Worm (Caenorhabditis elegans) whole organism, L4 larva: ENCODE data around the gene glr-4.

ENCODE experiments used
- D1046.2 ChIP-seq: fragments of 200-800 bp; sonication (Bioruptor generic); IDR thresholded peaks from 2 replicates; pipeline ENCODE4 v1.3.6; 2022; ENCODE audit warnings: missing genetic modification characterization, missing compliant biosample characterization
- F26F4.8 ChIP-seq: fragments of 200-800 bp; sonication (Bioruptor generic); conservative IDR thresholded peaks from 2 replicates; pipeline ENCODE4 v1.3.6; 2022; ENCODE audit warnings: missing genetic modification characterization, missing compliant biosample characterization
- F49E8.2 ChIP-seq: sonication (generic microtip); optimal IDR thresholded peaks from 2 replicates; lab custom pipeline; 2016; ENCODE audit warnings: missing compliant biosample characterization, mild to moderate bottlenecking, missing genetic modification characterization, borderline replicate concordance
- T26A8.4 ChIP-seq: fragments of 200-800 bp; sonication (Bioruptor generic); IDR thresholded peaks from 2 replicates; pipeline ENCODE4 v1.3.6; 2022; ENCODE audit warnings: missing genetic modification characterization, missing compliant biosample characterization
- Y48G9A.11 ChIP-seq: fragments of 200-800 bp; sonication (Bioruptor generic); IDR thresholded peaks from 2 replicates; pipeline ENCODE4 v1.3.6; 2022; ENCODE audit warnings: missing genetic modification reagents, missing genetic modification characterization, missing compliant biosample characterization
- ZK337.2 ChIP-seq: fragments of 200-800 bp; sonication (Bioruptor generic); IDR thresholded peaks from 2 replicates; pipeline ENCODE4 v1.3.6; 2022; ENCODE audit warnings: missing genetic modification reagents, missing genetic modification characterization, missing compliant biosample characterization
- arid-1 ChIP-seq: fragments of 200-800 bp; sonication (Bioruptor generic); conservative IDR thresholded peaks from 2 replicates; pipeline ENCODE4 v1.3.6; 2022; ENCODE audit warnings: missing genetic modification reagents, missing genetic modification characterization, missing compliant biosample characterization
- attf-4 ChIP-seq: sonication (generic microtip); optimal IDR thresholded peaks from 3 replicates; lab custom pipeline; 2017; ENCODE audit warnings: missing biosample characterization, missing genetic modification characterization
- ceh-20 ChIP-seq: fragments of 200-800 bp; sonication (Bioruptor generic); IDR thresholded peaks from 2 replicates; pipeline ENCODE4 v1.3.6; 2022; ENCODE audit warnings: missing genetic modification reagents, missing genetic modification characterization, missing compliant biosample characterization
- ceh-82 ChIP-seq: sonication (generic microtip); optimal IDR thresholded peaks from 2 replicates; lab custom pipeline; 2017; ENCODE audit warnings: missing biosample characterization, missing genetic modification characterization
- ces-1 ChIP-seq: fragments of 150-350 bp; sonication (generic microtip); optimal IDR thresholded peaks from 4 replicates; lab custom pipeline; 2014; ENCODE audit warnings: missing biosample characterization, missing genetic modification reagents, missing genetic modification characterization
- cey-2 ChIP-seq: sonication (generic microtip); optimal IDR thresholded peaks from 3 replicates; lab custom pipeline; 2017; ENCODE audit warnings: missing genetic modification characterization, mild to moderate bottlenecking, missing compliant biosample characterization, antibody characterized with exemption, borderline replicate concordance; ENCODE audit not compliant: insufficient read depth
- ctbp-1 ChIP-seq: fragments of 200-800 bp; sonication (Bioruptor generic); IDR thresholded peaks from 2 replicates; pipeline ENCODE4 v1.3.6; 2022; ENCODE audit warnings: missing genetic modification reagents, missing genetic modification characterization, missing compliant biosample characterization
- daf-19 ChIP-seq: fragments of 200-800 bp; sonication (Bioruptor generic); conservative IDR thresholded peaks from 2 replicates; pipeline ENCODE4 v1.3.6; 2022; ENCODE audit warnings: missing genetic modification characterization, missing compliant biosample characterization
- daf-8 ChIP-seq: fragments of 200-800 bp; sonication (Bioruptor generic); IDR thresholded peaks from 2 replicates; pipeline ENCODE4 v1.3.6; 2022; ENCODE audit warnings: missing genetic modification characterization, missing compliant biosample characterization
- dmd-6 ChIP-seq: fragments of 200-800 bp; sonication (Bioruptor generic); IDR thresholded peaks from 2 replicates; pipeline ENCODE4 v1.3.6; 2022; ENCODE audit warnings: missing genetic modification reagents, missing genetic modification characterization, missing compliant biosample characterization
- dmd-8 ChIP-seq: fragments of 200-800 bp; sonication (Bioruptor generic); IDR thresholded peaks from 2 replicates; pipeline ENCODE4 v1.3.6; 2022; ENCODE audit warnings: missing genetic modification characterization, missing compliant biosample characterization
- dmd-9 ChIP-seq: fragments of 200-800 bp; sonication (Bioruptor generic); IDR thresholded peaks from 2 replicates; pipeline ENCODE4 v1.3.6; 2022; ENCODE audit warnings: missing genetic modification reagents, missing genetic modification characterization, missing compliant biosample characterization
- fos-1 ChIP-seq: fragments of 150-350 bp; optimal IDR thresholded peaks from 2 replicates; lab custom pipeline; 2014; ENCODE audit warnings: missing biosample characterization, missing genetic modification characterization
- gei-8 ChIP-seq: fragments of 200-800 bp; sonication (Bioruptor generic); optimal IDR thresholded peaks from 2 replicates; lab custom pipeline; 2018; ENCODE audit warnings: mild to moderate bottlenecking, missing genetic modification characterization, missing compliant biosample characterization
- hif-1 ChIP-seq, 2 experiments: sonication (generic microtip); optimal IDR thresholded peaks; 2 replicates each; lab custom pipeline; 2016 to 2017; ENCODE audit warnings: missing compliant biosample characterization in 2 of 2, missing genetic modification characterization in 2 of 2, missing genetic modification reagents in 2 of 2, missing genotype in 2 of 2, mild to moderate bottlenecking in 1 of 2
- hlh-11 ChIP-seq: fragments of 200-800 bp; sonication (Bioruptor generic); optimal IDR thresholded peaks from 2 replicates; lab custom pipeline; 2018; ENCODE audit warnings: mild to moderate bottlenecking, missing genetic modification characterization, missing compliant biosample characterization
- hlh-30 ChIP-seq: sonication (generic microtip); optimal IDR thresholded peaks from 2 replicates; lab custom pipeline; 2017; ENCODE audit warnings: antibody characterized with exemption, mild to moderate bottlenecking, missing genetic modification characterization, missing compliant biosample characterization; ENCODE audit not compliant: insufficient read depth
- lin-1 ChIP-seq: fragments of 200-800 bp; sonication (Bioruptor generic); IDR thresholded peaks from 2 replicates; pipeline ENCODE4 v1.3.6; 2022; ENCODE audit warnings: missing genetic modification reagents, missing genetic modification characterization, missing compliant biosample characterization
- lin-38 ChIP-seq: fragments of 200-800 bp; sonication (Bioruptor generic); IDR thresholded peaks from 2 replicates; pipeline ENCODE4 v1.3.6; 2022; ENCODE audit warnings: missing genetic modification reagents, missing genetic modification characterization, missing compliant biosample characterization
- lsy-2 ChIP-seq, 2 experiments: fragments of 150-350 bp in 1 of 2; sonication (generic microtip) in 1 of 2; optimal IDR thresholded peaks; 2 replicates each; lab custom pipeline; 2014 to 2017; ENCODE audit warnings: missing biosample characterization in 2 of 2, missing genetic modification characterization in 2 of 2
- madf-5 ChIP-seq, 2 experiments: fragments of 200-800 bp; sonication (Bioruptor generic); IDR thresholded peaks; 2 replicates each; pipeline ENCODE4 v1.3.6; 2022; ENCODE audit warnings: missing compliant biosample characterization in 2 of 2, missing genetic modification characterization in 2 of 2
- nhr-10 ChIP-seq: fragments of 150-350 bp; optimal IDR thresholded peaks from 2 replicates; lab custom pipeline; 2014; ENCODE audit warnings: missing biosample characterization, missing genetic modification characterization
- nhr-41 ChIP-seq: fragments of 200-800 bp; sonication (Bioruptor generic); IDR thresholded peaks from 2 replicates; pipeline ENCODE4 v1.3.6; 2022; ENCODE audit warnings: missing genetic modification reagents, missing genetic modification characterization, missing compliant biosample characterization
- pqm-1 ChIP-seq: sonication (generic microtip); optimal IDR thresholded peaks from 2 replicates; lab custom pipeline; 2017; ENCODE audit warnings: missing biosample characterization, missing genetic modification characterization
- set-16 ChIP-seq: fragments of 200-800 bp; sonication (Bioruptor generic); IDR thresholded peaks from 2 replicates; pipeline ENCODE4 v1.3.6; 2022; ENCODE audit warnings: missing genetic modification reagents, missing genetic modification characterization, missing compliant biosample characterization
- skn-1 ChIP-seq: fragments of 150-350 bp; optimal IDR thresholded peaks from 2 replicates; lab custom pipeline; 2014; ENCODE audit warnings: missing biosample characterization, missing genetic modification characterization
- spr-1 ChIP-seq: sonication (generic microtip); optimal IDR thresholded peaks from 2 replicates; lab custom pipeline; 2016; ENCODE audit warnings: mild to moderate bottlenecking, missing genetic modification characterization, missing compliant biosample characterization
- spr-3 ChIP-seq: fragments of 200-800 bp; sonication (Bioruptor generic); optimal IDR thresholded peaks from 2 replicates; lab custom pipeline; 2018; ENCODE audit warnings: mild to moderate bottlenecking, missing genetic modification characterization, missing compliant biosample characterization
- tra-1 ChIP-seq: fragments of 200-800 bp; sonication (Bioruptor generic); IDR thresholded peaks from 2 replicates; pipeline ENCODE4 v1.3.6; 2022; ENCODE audit warnings: missing genetic modification reagents, missing genetic modification characterization, missing compliant biosample characterization
- unc-130 ChIP-seq: sonication (generic microtip); optimal IDR thresholded peaks from 2 replicates; lab custom pipeline; 2016; ENCODE audit warnings: missing genetic modification reagents, missing genetic modification characterization, missing compliant biosample characterization
- unc-39 ChIP-seq: sonication (generic microtip); optimal IDR thresholded peaks from 2 replicates; lab custom pipeline; 2017; ENCODE audit warnings: missing biosample characterization, missing genetic modification characterization
- unc-62 ChIP-seq, 3 experiments: fragments of 150-350 bp in 1 of 3; sonication (generic microtip); optimal IDR thresholded peaks in 2 of 3; peaks in 1 of 3; 1 replicate in 1 of 3; 2 replicates in 2 of 3; lab custom pipeline; 2014 to 2017; ENCODE audit warnings: missing biosample characterization in 3 of 3, missing genetic modification characterization in 3 of 3, missing genetic modification reagents in 3 of 3, missing genotype in 1 of 3
- zag-1 ChIP-seq: fragments of 150-350 bp; optimal IDR thresholded peaks from 2 replicates; lab custom pipeline; 2014; ENCODE audit warnings: missing biosample characterization, missing genetic modification characterization
- zip-11 ChIP-seq: fragments of 200-800 bp; sonication (Bioruptor generic); IDR thresholded peaks from 2 replicates; pipeline ENCODE4 v1.3.6; 2022; ENCODE audit warnings: missing genetic modification characterization, missing compliant biosample characterization
- ztf-11 ChIP-seq: fragments of 150-350 bp; optimal IDR thresholded peaks from 2 replicates; lab custom pipeline; 2014; ENCODE audit warnings: missing biosample characterization, missing genetic modification characterization
- ztf-7 ChIP-seq: fragments of 150-350 bp; optimal IDR thresholded peaks from 2 replicates; lab custom pipeline; 2014; ENCODE audit warnings: missing biosample characterization, missing genetic modification characterization

The glr-4 gene

DNA sequence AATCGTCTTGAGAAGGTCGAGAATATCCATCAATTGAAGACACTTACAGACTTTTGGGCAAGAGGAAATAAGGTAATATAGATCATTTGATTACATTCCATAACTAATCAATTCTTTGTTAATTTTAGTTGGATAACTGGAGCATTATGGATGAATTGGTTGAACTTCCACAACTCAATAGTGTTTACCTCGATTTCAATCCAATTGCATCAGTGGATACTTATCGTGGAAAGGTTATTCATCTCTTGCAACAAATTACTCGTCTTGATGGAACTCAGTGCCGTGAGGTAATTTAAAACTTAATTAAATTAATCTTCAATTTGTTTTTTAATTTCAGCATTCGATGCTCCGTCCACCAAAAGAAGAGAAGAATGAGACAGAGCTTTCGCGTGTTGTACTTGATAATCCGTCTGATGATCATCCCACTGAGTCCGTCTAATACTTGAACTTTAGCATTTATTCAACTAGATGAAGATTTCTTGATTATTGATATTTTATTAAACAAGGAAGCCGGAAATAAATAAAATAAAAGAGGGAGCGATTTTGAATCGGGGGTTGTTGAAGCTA, 20.6 kb downstream of the glr-4 start (continued):
- 0 out of 2 replicates have a peak, but pooled peaks have one; percentile 13 for TF ChIP-seq dmd-6 (GFP tag; lab: Robert Waterston, UW)
- TF ChIP-seq pqm-1 (tag; lab: Kevin White, UChicago): no peak
- no peak for TF ChIP-seq madf-5 (GFP tag; IDR thresholded peaks at IDR 0.05; lab: Robert Waterston, UW)
- TF ChIP-seq T26A8.4 (GFP tag; lab: Robert Waterston, UW): peak; percentile 54; the same call in 1 of the 2 replicates
- no peak for TF ChIP-seq ztf-11 (tag; lab: Kevin White, UChicago)
- TF ChIP-seq lsy-2 (tag; optimal IDR thresholded peaks at IDR 0.05; lab: Kevin White, UChicago): no peak
- TF ChIP-seq F49E8.2: no peak
- no peak for TF ChIP-seq ztf-7 (tag; lab: Kevin White, UChicago)
- no peak for TF ChIP-seq ctbp-1 (GFP tag; lab: Robert Waterston, UW)
- no peak for TF ChIP-seq unc-130
- TF ChIP-seq D1046.2 (GFP tag; lab: Robert Waterston, UW): peak; percentile 47; the same call in 1 of the 2 replicates
- no peak for TF ChIP-seq cey-2 (tag; lab: Kevin White, UChicago)
- no peak for TF ChIP-seq daf-8 (GFP tag; lab: Robert Waterston, UW)
- peak; percentile 37; the same call in 1 of the 2 replicates for TF ChIP-seq lin-38 (GFP tag; lab: Robert Waterston, UW)
- peak in 1 of 2 experiments; percentile 58 for TF ChIP-seq unc-62 (GFP tag; optimal IDR thresholded peaks at IDR 0.05 in 1 of 2; lab: Kevin White, UChicago)
- TF ChIP-seq unc-62 (tag; optimal IDR thresholded peaks at IDR 0.05; lab: Kevin White, UChicago): no peak
- TF ChIP-seq dmd-8 (GFP tag; lab: Robert Waterston, UW): no peak
- no peak for TF ChIP-seq spr-3 (GFP tag; lab: Kevin White, UChicago)
- TF ChIP-seq fos-1 (tag; lab: Kevin White, UChicago): no peak
- no peak for TF ChIP-seq hlh-30 (tag; lab: Kevin White, UChicago)
- no peak for TF ChIP-seq ceh-20 (GFP tag; lab: Robert Waterston, UW)
- no peak for TF ChIP-seq Y48G9A.11
- no peak for TF ChIP-seq F26F4.8
- TF ChIP-seq nhr-41: no peak
- TF ChIP-seq ces-1 (GFP tag; lab: Kevin White, UChicago): no peak
- no peak for TF ChIP-seq skn-1 (tag; lab: Kevin White, UChicago)
- no peak for TF ChIP-seq nhr-10 (tag; lab: Kevin White, UChicago)
- no peak for TF ChIP-seq zip-11 (GFP tag; lab: Robert Waterston, UW)
- TF ChIP-seq arid-1 (GFP tag; lab: Robert Waterston, UW): 0 out of 2 replicates have a peak, but pooled peaks have one; percentile 23
- TF ChIP-seq unc-39 (tag; lab: Kevin White, UChicago): no peak
- TF ChIP-seq ceh-82 (tag; lab: Kevin White, UChicago): no peak
- TF ChIP-seq lin-1 (GFP tag; lab: Robert Waterston, UW): no peak
- no peak for TF ChIP-seq tra-1 (GFP tag; lab: Robert Waterston, UW)
- no peak for TF ChIP-seq ZK337.2 (GFP tag; lab: Robert Waterston, UW)
- no peak for TF ChIP-seq spr-1
- no peak for TF ChIP-seq dmd-9
- no peak for TF ChIP-seq daf-19 (GFP tag; lab: Robert Waterston, UW)
- TF ChIP-seq zag-1 (tag; lab: Kevin White, UChicago): no peak
- no peak for TF ChIP-seq attf-4 (tag; lab: Kevin White, UChicago)
- TF ChIP-seq set-16 (GFP tag; lab: Robert Waterston, UW): no peak
- no peak for TF ChIP-seq hlh-11 (tag; lab: Kevin White, UChicago)
- no peak for TF ChIP-seq gei-8 (GFP tag; lab: Kevin White, UChicago)
- TF ChIP-seq hif-1 (tag; optimal IDR thresholded peaks at IDR 0.05; lab: Kevin White, UChicago): no peak
